Fruit fly (Drosophila melanogaster) S2 (cell line): ENCODE measurements around the gene TM9SF3.

Experiments
- CG8478 ChIP-seq: fragments of >200 bp; optimal IDR thresholded peaks from 2 replicates; lab custom pipeline; 2018
- CTCF ChIP-seq, 2 experiments: fragments of >200 bp; optimal IDR thresholded peaks; 2 replicates each; lab custom pipeline; 2018

dm6 chr3L:5571051-5571450, 32.7 kb downstream of the TM9SF3 start:
- TF ChIP-seq CG8478 = no peak
- TF ChIP-seq CTCF (optimal IDR thresholded peaks at IDR 0.05; lab: Kevin White, UChicago) = no peak
